Fruit fly (Drosophila melanogaster) whole organism, wandering third instar larva: ENCODE results near the gene Spn28Da.

Experiments used
- Abd-B ChIP-seq: fragments of >200 bp; optimal IDR thresholded peaks from 2 replicates; lab custom pipeline; 2017; ENCODE audit warnings: missing biosample characterization, missing genetic modification characterization
- Myc ChIP-seq: fragments of >200 bp; optimal IDR thresholded peaks from 2 replicates; lab custom pipeline; 2017
- br ChIP-seq: fragments of 200-800 bp; sonication (Bioruptor generic); optimal IDR thresholded peaks from 2 replicates; lab custom pipeline; 2016; ENCODE audit warnings: missing biosample characterization, missing genetic modification characterization
- brk ChIP-seq: fragments of 200-800 bp; sonication (Bioruptor generic); optimal IDR thresholded peaks from 2 replicates; lab custom pipeline; 2016; ENCODE audit warnings: missing biosample characterization, mild to moderate bottlenecking, missing genetic modification characterization
- foxo ChIP-seq, 2 experiments: fragments of 200-800 bp; sonication (Bioruptor generic); optimal IDR thresholded peaks; 2 replicates in 1 of 2; 3 replicates in 1 of 2; lab custom pipeline; 2016 to 2017; ENCODE audit warnings: missing biosample characterization in 2 of 2, missing genetic modification characterization in 2 of 2
- h ChIP-seq: fragments of 200-800 bp; sonication (Bioruptor generic); optimal IDR thresholded peaks from 3 replicates; lab custom pipeline; 2016; ENCODE audit warnings: missing biosample characterization, mild to moderate bottlenecking, missing genetic modification characterization
- pan ChIP-seq: fragments of >200 bp; optimal IDR thresholded peaks from 2 replicates; lab custom pipeline; 2017
- psq ChIP-seq: fragments of 200-800 bp; sonication (Bioruptor generic); optimal IDR thresholded peaks from 3 replicates; lab custom pipeline; 2017; ENCODE audit warnings: missing biosample characterization, mild to moderate bottlenecking, missing genetic modification characterization, moderate library complexity
- sv ChIP-seq: fragments of 200-800 bp; sonication (Bioruptor generic); optimal IDR thresholded peaks from 3 replicates; lab custom pipeline; 2016; ENCODE audit warnings: missing biosample characterization, missing genetic modification characterization

DNA sequence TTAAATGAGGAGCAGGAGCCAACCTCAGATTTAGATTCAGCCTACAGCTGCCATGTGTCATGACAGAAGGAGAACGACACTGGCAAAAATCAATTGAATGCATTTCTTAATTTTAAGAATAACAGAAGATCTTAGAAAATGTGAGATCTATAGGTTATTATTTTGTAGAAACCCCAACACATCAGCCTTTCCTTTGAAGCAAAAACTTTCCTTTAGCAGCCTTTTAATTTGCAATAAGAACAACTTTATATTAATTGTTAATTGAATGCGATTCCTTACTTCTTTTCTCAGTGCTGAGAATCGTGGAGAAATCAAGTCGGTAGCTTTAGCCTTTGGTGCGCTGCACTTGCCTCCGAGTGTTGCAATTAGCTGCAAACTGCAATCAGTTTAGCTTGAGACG, 31.7 kb upstream of the Spn28Da start:
- TF ChIP-seq foxo (GFP tag; optimal IDR thresholded peaks at IDR 0.05; lab: Kevin White, UChicago) (no peak), pan (lab: Kevin White, UChicago) (no peak), Abd-B (GFP tag; lab: Kevin White, UChicago) (no peak), brk (GFP tag; lab: Kevin White, UChicago) (no peak), Myc (lab: Kevin White, UChicago) (no peak), psq (GFP tag; lab: Kevin White, UChicago) (no peak), br (GFP tag; lab: Kevin White, UChicago) (no peak), h (GFP tag; lab: Kevin White, UChicago) (no peak), sv (GFP tag; lab: Kevin White, UChicago) (no peak)
